Fruit fly (Drosophila melanogaster): ENCODE measurements around the gene wnd.

The wnd gene

dm6 chr3L:19655923-19656322, 20.3 kb upstream of the wnd start (continued):
- TF ChIP-seq CG15696 (tag; optimal IDR thresholded peaks at IDR 0.05): peak; percentile 59
- TF ChIP-seq CG18011 (GFP tag; optimal IDR thresholded peaks at IDR 0.05): no peak
- TF ChIP-seq psq (GFP tag; optimal IDR thresholded peaks at IDR 0.05): no peak
- TF ChIP-seq bigmax (GFP tag; optimal IDR thresholded peaks at IDR 0.05): no peak
- no peak for TF ChIP-seq CG6654 (GFP tag; optimal IDR thresholded peaks at IDR 0.05)
- no peak for TF ChIP-seq CG12942 (GFP tag; optimal IDR thresholded peaks at IDR 0.05)
- TF ChIP-seq row (GFP tag; IDR thresholded peaks at IDR 0.05): peak; percentile 73
- peak; percentile 24 for TF ChIP-seq CG9817 (tag; optimal IDR thresholded peaks at IDR 0.05)
- no peak for TF ChIP-seq CG14860 (GFP tag; IDR thresholded peaks at IDR 0.05; ENCODE audit: partially characterized antibody)
- TF ChIP-seq Poxn (GFP tag; IDR thresholded peaks at IDR 0.05): no peak
- TF ChIP-seq CG5245 (GFP tag; optimal IDR thresholded peaks at IDR 0.05): peak; percentile 1
- no peak for TF ChIP-seq CG3838 (GFP tag; optimal IDR thresholded peaks at IDR 0.05)
- TF ChIP-seq CG11560 (tag; IDR thresholded peaks at IDR 0.05): no peak; the same call in 2 of the 3 replicates
- no peak for TF ChIP-seq Nf-YA (GFP tag; IDR thresholded peaks at IDR 0.05)
- no peak for TF ChIP-seq Mes4 (GFP tag; optimal IDR thresholded peaks at IDR 0.05)
- TF ChIP-seq CG13123 (GFP tag; optimal IDR thresholded peaks at IDR 0.05): no peak
- no peak for TF ChIP-seq Hand (GFP tag; optimal IDR thresholded peaks at IDR 0.05)
- peak in 1 of 2 experiments; percentile 20 for TF ChIP-seq dpn (GFP tag; optimal IDR thresholded peaks at IDR 0.05)
- peak; percentile 34 for TF ChIP-seq CG10147 (GFP tag; optimal IDR thresholded peaks at IDR 0.05)
- no peak for TF ChIP-seq CG43689 (GFP tag; IDR thresholded peaks at IDR 0.05)
- TF ChIP-seq CG6854 (GFP tag; optimal IDR thresholded peaks at IDR 0.05): no peak
- TF ChIP-seq schlank (tag; optimal IDR thresholded peaks at IDR 0.05): no peak
- TF ChIP-seq CG15011 (GFP tag; optimal IDR thresholded peaks at IDR 0.05): peak; percentile 3
- peak in 1 of 2 experiments; percentile 74 for TF ChIP-seq insv (GFP tag; optimal IDR thresholded peaks at IDR 0.05)
- no peak for TF ChIP-seq CG12155 (GFP tag; optimal IDR thresholded peaks at IDR 0.05)
- peak; percentile 23 for TF ChIP-seq CG1603 (tag; optimal IDR thresholded peaks at IDR 0.05)
- TF ChIP-seq Fer2 (tag; optimal IDR thresholded peaks at IDR 0.05): peak; percentile 22
- no peak for TF ChIP-seq B-H2 (GFP tag; optimal IDR thresholded peaks at IDR 0.05)
- no peak for TF ChIP-seq CG2129 (GFP tag; IDR thresholded peaks at IDR 0.05; ENCODE audit: partially characterized antibody)
- peak; percentile 40 for TF ChIP-seq ind (GFP tag; optimal IDR thresholded peaks at IDR 0.05)
- no peak for TF ChIP-seq Bdp1 (GFP tag; optimal IDR thresholded peaks at IDR 0.05)
- TF ChIP-seq sug (tag; optimal IDR thresholded peaks at IDR 0.05): no peak
- no peak for TF ChIP-seq Dref (GFP tag; IDR thresholded peaks at IDR 0.05)
- peak; percentile 72 for TF ChIP-seq HLH3B (GFP tag; IDR thresholded peaks at IDR 0.05)
- 0 out of 2 replicates have a peak, but pooled peaks have one; percentile 21 for TF ChIP-seq ssp (GFP tag; IDR thresholded peaks at IDR 0.05)
- no peak for TF ChIP-seq pros (GFP tag; optimal IDR thresholded peaks at IDR 0.05)
- no peak for TF ChIP-seq NFAT (GFP tag; IDR thresholded peaks at IDR 0.05)
- peak; percentile 56; the same call in 2 of the 3 replicates for TF ChIP-seq CG14050 (GFP tag; IDR thresholded peaks at IDR 0.05)
- no peak for TF ChIP-seq grn (GFP tag; optimal IDR thresholded peaks at IDR 0.05)
- TF ChIP-seq ro (GFP tag; IDR thresholded peaks at IDR 0.05): no peak
- TF ChIP-seq CG8478 (optimal IDR thresholded peaks at IDR 0.05): no peak
- no peak for TF ChIP-seq bowl (GFP tag; IDR thresholded peaks at IDR 0.05)
- no peak for TF ChIP-seq CG18764 (GFP tag; optimal IDR thresholded peaks at IDR 0.05)
- TF ChIP-seq CG18599 (GFP tag; optimal IDR thresholded peaks at IDR 0.05): peak; percentile 23
- TF ChIP-seq hbn (GFP tag; IDR thresholded peaks at IDR 0.05; ENCODE audit: partially characterized antibody): no peak
- TF ChIP-seq CG2199 (GFP tag; IDR thresholded peaks at IDR 0.05): no peak
- peak; percentile 64 for TF ChIP-seq Blimp-1 (GFP tag; optimal IDR thresholded peaks at IDR 0.05)
- TF ChIP-seq Hr3 (GFP tag; optimal IDR thresholded peaks at IDR 0.05): peak; percentile 7
- no peak for TF ChIP-seq mld (GFP tag; IDR thresholded peaks at IDR 0.05; ENCODE audit: partially characterized antibody)
- no peak for TF ChIP-seq Jarid2 (GFP tag; optimal IDR thresholded peaks at IDR 0.05)
- TF ChIP-seq sd (tag; optimal IDR thresholded peaks at IDR 0.05): no peak
- TF ChIP-seq toy (GFP tag; IDR thresholded peaks at IDR 0.05): no peak

Measured in whole organism, embryonic.